Worm (Caenorhabditis elegans): ENCODE data around the gene nid-1.

nid-1 gene

ce11 chrV:12881396-12881795 lies 28.5 kb upstream of the nid-1 start:
- no peak for TF ChIP-seq ztf-23 (GFP tag; IDR thresholded peaks at IDR 0.05)
- TF ChIP-seq cog-1 (tag; optimal IDR thresholded peaks at IDR 0.05), result no peak

DNA sequence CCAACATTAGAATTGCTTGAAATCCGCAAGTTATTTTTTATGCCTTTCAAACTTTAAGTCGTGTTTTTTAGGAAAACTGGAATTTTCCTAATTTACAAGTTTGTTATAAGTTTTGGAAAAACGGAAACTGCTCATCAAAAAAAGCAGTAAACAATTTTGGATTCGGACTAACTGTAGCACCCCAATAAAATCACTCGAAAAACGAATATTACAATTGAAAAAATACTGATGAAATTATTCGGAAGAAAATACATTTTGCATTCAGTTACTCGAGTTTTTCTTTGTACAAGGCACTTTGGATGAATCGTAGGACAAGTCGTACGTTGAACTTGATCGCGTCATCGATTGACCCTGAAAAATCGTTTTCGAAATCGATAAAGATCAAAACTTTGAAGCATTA lies 27.5 kb upstream of the nid-1 start:
- TF ChIP-seq T22C8.4 (GFP tag; IDR thresholded peaks at IDR 0.05) (no peak), ztf-29 (GFP tag; IDR thresholded peaks at IDR 0.05) (no peak), ztf-23 (GFP tag; IDR thresholded peaks at IDR 0.05) (no peak), ref-1 (GFP tag; conservative IDR thresholded peaks at IDR 0.05) (no peak), cog-1 (tag; optimal IDR thresholded peaks at IDR 0.05) (no peak), med-1 (GFP tag; optimal IDR thresholded peaks at IDR 0.05; ENCODE audit: insufficient read depth) (no peak), tab-1 (GFP tag; IDR thresholded peaks at IDR 0.05) (no peak), flt-1 (GFP tag; IDR thresholded peaks at IDR 0.05) (no peak), klf-2 (GFP tag; conservative IDR thresholded peaks at IDR 0.05) (no peak)

DNA sequence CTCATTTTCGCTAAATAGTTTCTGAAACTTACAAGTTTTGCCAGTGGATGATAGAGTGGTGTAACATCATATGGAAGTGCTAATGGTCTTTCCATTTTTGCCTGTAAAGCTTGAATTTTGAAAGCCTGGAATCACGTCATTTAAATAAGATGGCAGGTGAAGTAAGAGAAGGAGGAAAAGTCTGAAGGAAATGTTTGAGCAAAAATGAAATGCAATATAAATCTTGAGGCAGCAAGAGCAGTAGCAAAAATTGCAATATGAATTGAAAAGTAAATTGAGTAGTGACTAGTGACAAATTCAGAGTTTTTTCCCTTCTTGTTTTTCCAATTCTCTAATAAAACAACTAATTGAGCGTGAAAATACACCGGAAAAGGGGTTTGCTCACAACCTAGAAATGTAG lies 24.0 kb upstream of the nid-1 start, which contains the start of gene glb-24:
TSS of gene glb-24 (minus strand) at position 101 of the 400 bp plus-strand sequence.
- TF ChIP-seq tab-1 (GFP tag; IDR thresholded peaks at IDR 0.05) (no peak), T22C8.4 (GFP tag; IDR thresholded peaks at IDR 0.05) (no peak), ztf-29 (GFP tag; IDR thresholded peaks at IDR 0.05) (no peak), flt-1 (GFP tag; IDR thresholded peaks at IDR 0.05) (no peak), ref-1 (GFP tag; conservative IDR thresholded peaks at IDR 0.05) (no peak), med-1 (GFP tag; optimal IDR thresholded peaks at IDR 0.05; ENCODE audit: insufficient read depth) (no peak), klf-2 (GFP tag; conservative IDR thresholded peaks at IDR 0.05) (no peak), ztf-23 (GFP tag; IDR thresholded peaks at IDR 0.05) (no peak)

DNA sequence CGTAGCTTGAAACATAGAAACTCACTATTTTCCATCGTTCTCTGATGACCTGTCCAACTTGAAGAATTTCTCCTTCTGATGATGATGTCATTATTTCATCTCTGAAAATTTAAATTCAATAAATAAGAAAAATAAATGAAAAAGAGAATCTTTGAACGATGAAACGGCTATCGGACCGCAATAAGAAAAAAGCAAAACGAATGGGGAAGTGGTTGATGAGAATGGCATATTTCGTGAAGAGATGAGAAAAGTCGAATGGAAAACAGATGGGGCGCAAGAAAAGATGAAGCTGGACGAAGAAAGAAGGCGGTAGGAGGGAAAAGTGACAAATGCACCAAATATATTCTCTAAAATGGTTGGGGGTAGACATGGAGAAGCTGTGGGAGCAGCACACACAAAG lies 14.1 kb upstream of the nid-1 start, which contains the start of gene ttbk-7:
TSS of gene ttbk-7 (minus strand) at position 101 of the 400 bp plus-strand sequence.
- TF ChIP-seq klf-2 (GFP tag; conservative IDR thresholded peaks at IDR 0.05) (no peak), cog-1 (tag; optimal IDR thresholded peaks at IDR 0.05) (no peak), ztf-23 (GFP tag; IDR thresholded peaks at IDR 0.05) (no peak), T22C8.4 (GFP tag; IDR thresholded peaks at IDR 0.05) (no peak), ztf-29 (GFP tag; IDR thresholded peaks at IDR 0.05) (no peak), flt-1 (GFP tag; IDR thresholded peaks at IDR 0.05) (no peak), med-1 (GFP tag; optimal IDR thresholded peaks at IDR 0.05; ENCODE audit: insufficient read depth) (no peak), ref-1 (GFP tag; conservative IDR thresholded peaks at IDR 0.05) (no peak), tab-1 (GFP tag; IDR thresholded peaks at IDR 0.05) (no peak)

- TF ChIP-seq cog-1 (tag; optimal IDR thresholded peaks at IDR 0.05), result no peak
- TF ChIP-seq ztf-29 (GFP tag; IDR thresholded peaks at IDR 0.05), result no peak
- TF ChIP-seq ref-1 (GFP tag; conservative IDR thresholded peaks at IDR 0.05), result no peak
- no peak for TF ChIP-seq T22C8.4 (GFP tag; IDR thresholded peaks at IDR 0.05)
- no peak for TF ChIP-seq flt-1 (GFP tag; IDR thresholded peaks at IDR 0.05)
- no peak for TF ChIP-seq klf-2 (GFP tag; conservative IDR thresholded peaks at IDR 0.05)
- no peak for TF ChIP-seq ztf-23 (GFP tag; IDR thresholded peaks at IDR 0.05)
- no peak for TF ChIP-seq tab-1 (GFP tag; IDR thresholded peaks at IDR 0.05)
- TF ChIP-seq med-1 (GFP tag; optimal IDR thresholded peaks at IDR 0.05; ENCODE audit: insufficient read depth), result no peak
Observed at ce11 chrV:12896850-12897249, 13.1 kb upstream of the nid-1 start.

DNA sequence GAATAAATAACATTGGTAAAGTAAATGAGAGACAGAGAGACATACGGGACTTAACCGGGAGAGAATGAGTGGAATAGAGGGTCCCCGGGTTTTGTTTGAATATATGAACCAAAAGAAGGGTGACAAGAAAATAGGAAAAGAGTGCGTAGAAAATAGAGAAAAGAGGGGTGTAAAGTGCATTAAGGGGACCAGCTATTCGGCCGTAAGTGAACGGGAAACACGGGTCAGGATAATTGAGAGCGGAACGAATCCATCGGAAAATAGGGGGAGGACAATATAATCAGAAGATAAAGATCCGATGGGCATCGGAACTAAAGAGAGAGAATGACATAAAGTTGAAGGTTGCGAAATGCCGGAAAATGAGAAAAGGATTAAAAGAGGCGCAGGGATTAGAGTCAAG lies 12.6 kb upstream of the nid-1 start:
- TF ChIP-seq tab-1 (GFP tag; IDR thresholded peaks at IDR 0.05) (no peak), klf-2 (GFP tag; conservative IDR thresholded peaks at IDR 0.05) (no peak), ztf-23 (GFP tag; IDR thresholded peaks at IDR 0.05) (no peak), flt-1 (GFP tag; IDR thresholded peaks at IDR 0.05) (no peak), cog-1 (tag; optimal IDR thresholded peaks at IDR 0.05) (no peak), T22C8.4 (GFP tag; IDR thresholded peaks at IDR 0.05) (no peak), med-1 (GFP tag; optimal IDR thresholded peaks at IDR 0.05; ENCODE audit: insufficient read depth) (no peak), ref-1 (GFP tag; conservative IDR thresholded peaks at IDR 0.05) (no peak), ztf-29 (GFP tag; IDR thresholded peaks at IDR 0.05) (no peak)

DNA sequence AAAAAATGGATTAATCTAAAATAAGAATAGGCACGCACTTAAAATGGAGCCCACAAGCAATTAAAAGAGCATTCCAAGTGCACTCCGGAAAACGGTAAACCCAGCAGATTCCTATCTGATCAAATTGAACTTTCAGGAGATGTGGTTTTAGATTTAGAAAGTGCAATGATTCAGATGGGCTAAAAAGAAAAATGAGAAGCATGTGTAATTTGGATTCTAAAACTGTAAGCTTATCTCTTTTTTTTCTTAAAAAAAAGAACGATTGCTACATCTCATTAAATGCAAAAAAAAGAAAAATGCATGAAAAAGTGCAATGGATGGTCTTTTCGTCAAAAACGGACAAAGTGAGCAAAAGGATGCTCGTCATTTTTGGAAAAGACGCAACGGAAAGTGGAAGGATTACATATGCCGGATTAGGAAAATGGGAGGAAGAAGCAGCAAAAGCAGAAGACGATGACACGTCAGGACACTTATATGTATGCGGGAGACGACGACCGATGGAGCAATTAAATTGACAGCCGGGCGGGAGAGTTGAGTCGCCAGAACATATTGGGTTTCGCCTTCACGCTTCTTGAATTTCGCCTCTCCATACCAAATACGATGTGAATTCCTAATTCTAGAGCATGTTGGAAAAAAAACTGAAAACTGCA lies 11.2 kb upstream of the nid-1 start:
- TF ChIP-seq flt-1 (GFP tag; IDR thresholded peaks at IDR 0.05), result no peak
- no peak for TF ChIP-seq T22C8.4 (GFP tag; IDR thresholded peaks at IDR 0.05)
- TF ChIP-seq med-1 (GFP tag; optimal IDR thresholded peaks at IDR 0.05; ENCODE audit: insufficient read depth), result no peak

DNA sequence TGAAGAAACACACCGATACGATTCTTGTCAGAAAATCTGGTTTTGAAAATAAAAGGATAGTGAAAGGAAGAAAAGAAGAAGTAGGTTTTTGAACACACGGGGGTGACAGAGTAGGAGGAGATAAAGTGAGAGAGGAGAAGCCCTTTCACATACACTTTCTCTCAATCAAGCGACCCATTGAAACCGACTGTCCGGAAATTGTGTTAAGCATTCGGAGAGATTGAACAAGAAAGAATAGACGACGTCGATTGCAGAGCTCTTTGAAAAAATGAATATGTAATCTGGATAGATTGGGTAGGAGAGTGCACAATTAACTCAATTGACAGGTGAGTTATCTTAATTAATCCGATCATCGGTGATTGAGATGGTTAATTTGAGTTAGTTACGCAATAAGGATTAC lies 8.6 kb upstream of the nid-1 start:
- TF ChIP-seq ztf-23 (GFP tag; IDR thresholded peaks at IDR 0.05) (no peak), klf-2 (GFP tag; conservative IDR thresholded peaks at IDR 0.05) (no peak), ztf-29 (GFP tag; IDR thresholded peaks at IDR 0.05) (no peak), T22C8.4 (GFP tag; IDR thresholded peaks at IDR 0.05) (no peak), med-1 (GFP tag; optimal IDR thresholded peaks at IDR 0.05; ENCODE audit: insufficient read depth) (no peak), flt-1 (GFP tag; IDR thresholded peaks at IDR 0.05) (no peak), cog-1 (tag; optimal IDR thresholded peaks at IDR 0.05) (no peak), tab-1 (GFP tag; IDR thresholded peaks at IDR 0.05) (no peak), ref-1 (GFP tag; conservative IDR thresholded peaks at IDR 0.05) (no peak)

DNA sequence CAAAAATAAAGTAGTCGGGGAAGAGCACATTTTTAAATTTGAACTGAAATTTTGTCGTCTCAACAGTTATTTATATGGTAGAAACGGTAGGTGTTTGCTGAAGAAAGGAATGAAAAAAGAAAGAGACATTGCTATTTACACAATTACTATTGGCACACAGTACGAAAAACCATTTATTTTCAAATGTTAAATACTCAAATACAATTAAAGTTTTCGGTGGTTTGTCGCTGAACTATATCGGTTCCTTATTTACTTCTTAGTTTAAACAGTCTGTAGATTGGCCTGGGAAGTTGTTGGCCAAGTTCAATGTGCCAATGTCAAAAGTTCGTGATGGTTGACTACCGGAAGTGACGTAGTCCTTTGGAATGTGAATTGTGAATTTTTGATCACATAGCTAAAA lies 5.9 kb upstream of the nid-1 start, which contains the start of gene ttr-27:
TSS of gene ttr-27 (minus strand) at position 45 of the 400 bp plus-strand sequence.
- TF ChIP-seq cog-1 (tag; optimal IDR thresholded peaks at IDR 0.05) (no peak), flt-1 (GFP tag; IDR thresholded peaks at IDR 0.05) (no peak), ztf-29 (GFP tag; IDR thresholded peaks at IDR 0.05) (no peak), ref-1 (GFP tag; conservative IDR thresholded peaks at IDR 0.05) (no peak), klf-2 (GFP tag; conservative IDR thresholded peaks at IDR 0.05) (no peak), T22C8.4 (GFP tag; IDR thresholded peaks at IDR 0.05) (no peak), ztf-23 (GFP tag; IDR thresholded peaks at IDR 0.05) (no peak), med-1 (GFP tag; optimal IDR thresholded peaks at IDR 0.05; ENCODE audit: insufficient read depth) (no peak), tab-1 (GFP tag; IDR thresholded peaks at IDR 0.05) (no peak)

- TF ChIP-seq T22C8.4 (GFP tag; IDR thresholded peaks at IDR 0.05) (no peak), flt-1 (GFP tag; IDR thresholded peaks at IDR 0.05) (no peak), ztf-23 (GFP tag; IDR thresholded peaks at IDR 0.05) (no peak), ref-1 (GFP tag; conservative IDR thresholded peaks at IDR 0.05) (no peak), ztf-29 (GFP tag; IDR thresholded peaks at IDR 0.05) (no peak), klf-2 (GFP tag; conservative IDR thresholded peaks at IDR 0.05) (no peak), med-1 (GFP tag; optimal IDR thresholded peaks at IDR 0.05; ENCODE audit: insufficient read depth) (no peak), cog-1 (tag; optimal IDR thresholded peaks at IDR 0.05) (no peak), tab-1 (GFP tag; IDR thresholded peaks at IDR 0.05) (no peak)
Observed at ce11 chrV:12905074-12905473, 4.8 kb upstream of the nid-1 start, which contains the start of gene ttr-28. Gene ttr-28, minus strand, starts transcription at chrV:12905174.

Measured in whole organism, midembryonic.